Worm (Caenorhabditis elegans): ENCODE data around the gene zfp-2.

DNA sequence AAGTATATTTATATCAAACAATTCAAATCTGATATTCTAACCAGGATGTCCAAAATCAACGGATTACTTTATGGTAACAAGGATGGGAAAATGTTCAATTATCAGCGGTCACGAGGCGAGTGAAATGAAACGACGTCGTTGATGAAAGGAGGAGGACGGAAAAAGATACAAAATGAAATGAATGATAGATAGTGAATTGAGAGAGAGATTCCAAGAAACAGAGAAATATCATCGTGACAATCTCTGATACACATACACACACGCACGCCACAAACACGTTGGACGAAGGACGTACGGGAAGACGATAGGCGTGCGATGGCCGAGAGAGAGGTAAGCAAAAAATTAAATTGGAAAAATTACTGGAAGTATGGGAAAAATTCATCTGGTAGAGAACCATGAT is 43.6 kb downstream of the zfp-2 start:
- TF ChIP-seq T22C8.4 (GFP tag; IDR thresholded peaks at IDR 0.05) (no peak), cog-1 (tag; optimal IDR thresholded peaks at IDR 0.05) (no peak)
